Worm (Caenorhabditis elegans): ENCODE measurements around the gene T22B2.2.

DNA sequence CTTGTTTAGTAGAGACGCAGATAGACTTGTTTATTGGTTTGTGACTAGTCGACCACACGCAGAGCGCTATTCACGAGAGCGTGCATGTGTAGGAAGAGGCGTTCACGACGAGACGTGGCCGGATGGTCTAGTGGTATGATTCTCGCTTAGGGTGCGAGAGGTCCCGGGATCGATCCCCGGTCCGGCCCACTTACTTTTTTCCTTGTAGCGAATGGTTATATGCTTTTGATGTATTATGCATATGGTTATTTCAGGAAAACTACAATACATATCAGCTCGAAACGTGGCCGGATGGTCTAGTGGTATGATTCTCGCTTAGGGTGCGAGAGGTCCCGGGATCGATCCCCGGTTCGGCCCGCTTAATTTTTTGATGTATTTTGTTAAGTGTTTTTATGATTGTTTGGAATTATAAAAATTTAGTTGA lies 49.8 kb downstream of the T22B2.2 start:
- TF ChIP-seq nhr-11 (tag; optimal IDR thresholded peaks at IDR 0.05) (no peak), ztf-11 (tag; optimal IDR thresholded peaks at IDR 0.05) (no peak), ceh-16 (tag; optimal IDR thresholded peaks at IDR 0.05) (no peak), tbx-2 (tag; optimal IDR thresholded peaks at IDR 0.05) (peak; percentile 53), egl-27 (tag; optimal IDR thresholded peaks at IDR 0.05) (peak; percentile 69)
